Fruit fly (Drosophila melanogaster) whole organism, adult: ENCODE measurements around the gene Nf-YB.

ENCODE experiments used
- CG11617 ChIP-seq: fragments of 200-800 bp; sonication (Bioruptor generic); optimal IDR thresholded peaks from 2 replicates; lab custom pipeline; 2017; ENCODE audit warnings: mild to moderate bottlenecking, missing biosample characterization, missing genetic modification reagents, missing genetic modification characterization
- CG12768 ChIP-seq: fragments of 200-800 bp; sonication (Bioruptor generic); optimal IDR thresholded peaks from 2 replicates; lab custom pipeline; 2017; ENCODE audit warnings: missing biosample characterization, missing genetic modification characterization, mild to moderate bottlenecking, moderate library complexity, missing genetic modification reagents
- CG14711 ChIP-seq: fragments of 200-800 bp; sonication (Bioruptor generic); optimal IDR thresholded peaks from 2 replicates; lab custom pipeline; 2018; ENCODE audit warnings: missing biosample characterization, mild to moderate bottlenecking, missing genetic modification characterization, moderate library complexity
- CG1620 ChIP-seq: fragments of 200-800 bp; sonication (Bioruptor generic); optimal IDR thresholded peaks from 2 replicates; lab custom pipeline; 2016; ENCODE audit warnings: missing biosample characterization, missing genetic modification characterization
- CG33017 ChIP-seq: fragments of 200-800 bp; sonication (Bioruptor generic); optimal IDR thresholded peaks from 2 replicates; lab custom pipeline; 2018; ENCODE audit warnings: missing biosample characterization, mild to moderate bottlenecking, missing genetic modification characterization, moderate library complexity
- CG5204 ChIP-seq: fragments of 200-800 bp; sonication (Bioruptor generic); optimal IDR thresholded peaks from 2 replicates; lab custom pipeline; 2016; ENCODE audit warnings: missing biosample characterization, missing genetic modification characterization
- CG7101 ChIP-seq: fragments of 200-800 bp; sonication (Bioruptor generic); optimal IDR thresholded peaks from 2 replicates; lab custom pipeline; 2018; ENCODE audit warnings: missing biosample characterization, mild to moderate bottlenecking, missing genetic modification characterization, moderate library complexity
- Clk ChIP-seq: fragments of 200-800 bp; sonication (Bioruptor generic); optimal IDR thresholded peaks from 2 replicates; lab custom pipeline; 2017; ENCODE audit warnings: missing biosample characterization, missing genetic modification characterization
- Crg-1 ChIP-seq: fragments of 200-800 bp; sonication (Bioruptor generic); optimal IDR thresholded peaks from 2 replicates; lab custom pipeline; 2016; ENCODE audit warnings: missing biosample characterization, missing genetic modification characterization
- Hr96 ChIP-seq: fragments of 200-800 bp; sonication (Bioruptor generic); optimal IDR thresholded peaks from 2 replicates; lab custom pipeline; 2016; ENCODE audit warnings: missing biosample characterization, missing genetic modification characterization
- Mnt ChIP-seq: fragments of 200-800 bp; sonication (Bioruptor generic); optimal IDR thresholded peaks from 2 replicates; lab custom pipeline; 2016; ENCODE audit warnings: missing biosample characterization, mild to moderate bottlenecking, missing genetic modification characterization
- bab1 ChIP-seq: fragments of 200-800 bp; sonication (Bioruptor generic); optimal IDR thresholded peaks from 3 replicates; lab custom pipeline; 2019; ENCODE audit warnings: missing biosample characterization, mild to moderate bottlenecking, missing genetic modification characterization, moderate library complexity
- cic ChIP-seq: fragments of 200-800 bp; sonication (Bioruptor generic); optimal IDR thresholded peaks from 2 replicates; lab custom pipeline; 2017; ENCODE audit warnings: missing biosample characterization, mild to moderate bottlenecking, missing genetic modification characterization, moderate library complexity
- kay ChIP-seq: fragments of 200-800 bp; sonication (Bioruptor generic); peaks from one replicate; lab custom pipeline; 2016; ENCODE audit warnings: missing biosample characterization, missing genetic modification characterization, borderline replicate concordance
- ovo ChIP-seq: fragments of 200-800 bp; sonication (Bioruptor generic); optimal IDR thresholded peaks from 2 replicates; lab custom pipeline; 2016; ENCODE audit warnings: missing biosample characterization, missing genetic modification characterization
- pad ChIP-seq: fragments of 200-800 bp; sonication (Bioruptor generic); optimal IDR thresholded peaks from 3 replicates; lab custom pipeline; 2017; ENCODE audit warnings: missing biosample characterization, missing genetic modification characterization, mild to moderate bottlenecking, moderate library complexity, missing genetic modification reagents
- toe ChIP-seq: fragments of 200-800 bp; sonication (Bioruptor generic); optimal IDR thresholded peaks from 2 replicates; lab custom pipeline; 2016; ENCODE audit warnings: missing biosample characterization, missing genetic modification characterization

Gene Nf-YB

DNA sequence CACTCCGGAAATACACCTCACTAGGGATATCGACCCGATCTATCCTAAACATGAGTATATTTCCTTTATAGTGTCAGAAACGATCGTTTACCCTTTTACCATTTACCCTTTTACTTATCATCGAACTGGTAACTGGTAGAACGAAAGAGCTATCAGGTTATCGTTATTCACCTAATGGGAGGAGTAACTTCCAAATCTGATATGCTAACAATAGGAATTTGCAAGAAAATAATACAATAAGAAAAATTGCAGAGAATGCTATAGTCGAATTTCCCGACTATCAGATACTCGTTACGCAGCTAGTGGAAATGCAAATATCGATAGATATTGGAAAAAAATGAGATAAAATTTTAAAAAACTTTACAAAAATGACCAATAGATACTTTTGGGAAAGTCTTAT is 38.4 kb downstream of the Nf-YB start:
- TF ChIP-seq CG11617 (GFP tag; lab: Kevin White, UChicago) = no peak
- TF ChIP-seq CG1620 (GFP tag; lab: Kevin White, UChicago) = no peak
- TF ChIP-seq cic (GFP tag; lab: Kevin White, UChicago) = no peak
- TF ChIP-seq kay (GFP tag; lab: Kevin White, UChicago) = no peak
- TF ChIP-seq CG12768 (GFP tag; lab: Kevin White, UChicago) = no peak
- no peak for TF ChIP-seq pad
- no peak for TF ChIP-seq Mnt (GFP tag; lab: Kevin White, UChicago)
- TF ChIP-seq Hr96 (GFP tag; lab: Kevin White, UChicago) = no peak
- no peak for TF ChIP-seq CG7101 (tag; lab: Kevin White, UChicago)
- no peak for TF ChIP-seq toe (GFP tag; lab: Kevin White, UChicago)
- TF ChIP-seq bab1 (GFP tag; lab: Kevin White, UChicago) = no peak
- TF ChIP-seq Crg-1 (GFP tag; lab: Kevin White, UChicago) = no peak
- no peak for TF ChIP-seq CG5204
- TF ChIP-seq Clk = no peak

DNA sequence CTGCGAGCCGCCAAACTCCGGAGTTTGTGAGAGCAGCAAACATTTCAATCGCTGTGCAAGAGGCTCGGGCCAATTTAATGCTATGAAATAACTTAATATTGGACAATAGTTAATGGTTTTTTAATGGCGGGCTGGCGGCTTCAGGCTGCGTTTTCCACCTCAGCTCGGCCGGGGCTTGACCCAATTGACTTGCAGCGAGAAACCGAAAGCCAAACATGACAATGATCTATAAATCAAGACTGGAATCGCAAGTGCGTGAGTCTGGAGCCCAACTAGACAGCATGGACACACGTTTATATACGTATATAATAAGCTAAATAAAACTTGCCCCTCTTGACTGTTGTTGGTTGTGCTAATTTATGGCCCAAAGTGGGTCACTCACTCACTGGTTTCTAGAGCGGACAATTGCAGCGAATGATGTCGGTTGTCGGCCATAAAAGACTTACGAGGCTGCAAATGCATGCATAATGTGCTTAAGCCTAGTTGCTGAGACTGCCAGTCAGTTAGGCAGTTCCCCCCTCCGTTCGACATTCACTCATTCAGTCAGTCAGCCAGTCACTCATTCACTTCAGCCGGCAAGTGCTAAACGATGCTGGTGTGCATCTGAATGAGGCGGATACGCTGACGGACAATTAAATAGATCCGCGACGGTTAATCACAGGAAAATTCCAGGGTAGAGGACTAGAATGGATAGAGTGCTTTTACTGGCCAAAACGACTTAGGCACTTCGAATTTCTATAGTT is 49.2 kb downstream of the Nf-YB start:
- no peak for TF ChIP-seq CG5204
- no peak for TF ChIP-seq Mnt (GFP tag; lab: Kevin White, UChicago)
- TF ChIP-seq cic (GFP tag; lab: Kevin White, UChicago) = no peak
- no peak for TF ChIP-seq kay (GFP tag; lab: Kevin White, UChicago)
- no peak for TF ChIP-seq Clk
- TF ChIP-seq bab1 (GFP tag; lab: Kevin White, UChicago) = no peak
- no peak for TF ChIP-seq CG11617 (GFP tag; lab: Kevin White, UChicago)
- no peak for TF ChIP-seq CG33017 (tag; lab: Kevin White, UChicago)
- TF ChIP-seq toe (GFP tag; lab: Kevin White, UChicago) = no peak
- TF ChIP-seq CG12768 (GFP tag; lab: Kevin White, UChicago) = no peak
- TF ChIP-seq CG14711 = no peak
- no peak for TF ChIP-seq CG7101 (tag; lab: Kevin White, UChicago)
- TF ChIP-seq ovo = no peak
